Fruit fly (Drosophila melanogaster) whole organism, pupa: ENCODE results near the gene CG14866.
A peak's percentile ranks its signal among the peaks of the same experiment; 100 is the strongest.

Experiments
- CG10348 ChIP-seq: fragments of 200-800 bp; sonication (Bioruptor generic); IDR thresholded peaks from 2 replicates; pipeline ENCODE4 v1.3.6; 2022; ENCODE audit warnings: missing biosample characterization, missing genetic modification characterization
- CG12605 ChIP-seq: fragments of 200-800 bp; sonication (Bioruptor generic); IDR thresholded peaks from 2 replicates; pipeline ENCODE4 v1.3.6; 2022; ENCODE audit warnings: missing biosample characterization, missing genetic modification characterization
- CG13204 ChIP-seq: fragments of 200-800 bp; sonication (Bioruptor generic); optimal IDR thresholded peaks from 2 replicates; lab custom pipeline; 2018; ENCODE audit warnings: missing biosample characterization, mild to moderate bottlenecking, missing genetic modification characterization, moderate library complexity
- CG14655 ChIP-seq: fragments of 200-800 bp; sonication (Bioruptor generic); optimal IDR thresholded peaks from 3 replicates; lab custom pipeline; 2017; ENCODE audit warnings: mild to moderate bottlenecking, missing biosample characterization, missing genetic modification reagents, missing genetic modification characterization
- CG15710 ChIP-seq: fragments of 200-800 bp; sonication (Bioruptor generic); optimal IDR thresholded peaks from 2 replicates; lab custom pipeline; 2018; ENCODE audit warnings: missing biosample characterization, mild to moderate bottlenecking, missing genetic modification characterization, moderate library complexity
- CG17806 ChIP-seq: fragments of 200-800 bp; sonication (Bioruptor generic); optimal IDR thresholded peaks from 2 replicates; lab custom pipeline; 2018; ENCODE audit warnings: missing biosample characterization, mild to moderate bottlenecking, missing genetic modification characterization, moderate library complexity
- CG32121 ChIP-seq: fragments of 200-800 bp; sonication (Bioruptor generic); IDR thresholded peaks from 2 replicates; pipeline ENCODE4 v1.3.6; 2022; ENCODE audit warnings: missing biosample characterization, missing genetic modification characterization
- CG34367 ChIP-seq: fragments of 200-800 bp; sonication (Bioruptor generic); optimal IDR thresholded peaks from 2 replicates; lab custom pipeline; 2018; ENCODE audit warnings: missing biosample characterization, mild to moderate bottlenecking, missing genetic modification characterization
- CG4496 ChIP-seq: fragments of 200-800 bp; sonication (Bioruptor generic); IDR thresholded peaks from 3 replicates; pipeline ENCODE4 v1.3.6; 2022; ENCODE audit warnings: missing biosample characterization, missing genetic modification characterization
- CG8159 ChIP-seq: fragments of 200-800 bp; sonication (Bioruptor generic); optimal IDR thresholded peaks from 3 replicates; lab custom pipeline; 2018; ENCODE audit warnings: missing biosample characterization, mild to moderate bottlenecking, missing genetic modification characterization, moderate library complexity
- CG8301 ChIP-seq: fragments of 200-800 bp; sonication (Bioruptor generic); optimal IDR thresholded peaks from 2 replicates; lab custom pipeline; 2018; ENCODE audit warnings: missing biosample characterization, mild to moderate bottlenecking, missing genetic modification characterization
- CG9948 ChIP-seq: fragments of 200-800 bp; sonication (Bioruptor generic); optimal IDR thresholded peaks from 2 replicates; lab custom pipeline; 2018; ENCODE audit warnings: missing biosample characterization, mild to moderate bottlenecking, missing genetic modification characterization, moderate library complexity
- D1 ChIP-seq: fragments of 200-800 bp; sonication (Bioruptor generic); optimal IDR thresholded peaks from 2 replicates; lab custom pipeline; 2018; ENCODE audit warnings: missing biosample characterization, mild to moderate bottlenecking, missing genetic modification characterization, moderate library complexity
- EcR ChIP-seq: fragments of 200-800 bp; sonication (Bioruptor generic); optimal IDR thresholded peaks from 3 replicates; lab custom pipeline; 2019; ENCODE audit warnings: missing biosample characterization, missing genetic modification characterization, mild to moderate bottlenecking, moderate library complexity, missing genetic modification reagents
- Ets98B ChIP-seq: fragments of 200-800 bp; sonication (Bioruptor generic); IDR thresholded peaks from 2 replicates; pipeline ENCODE4 v1.3.6; 2022; ENCODE audit warnings: missing biosample characterization, missing genetic modification characterization
- Pif1A ChIP-seq: fragments of 200-800 bp; sonication (Bioruptor generic); optimal IDR thresholded peaks from 3 replicates; lab custom pipeline; 2016; ENCODE audit warnings: missing biosample characterization, missing genetic modification characterization
- Pif1B ChIP-seq: fragments of 200-800 bp; sonication (Bioruptor generic); optimal IDR thresholded peaks from 3 replicates; lab custom pipeline; 2016; ENCODE audit warnings: missing biosample characterization, missing genetic modification characterization
- Snoo ChIP-seq: fragments of 200-800 bp; sonication (Bioruptor generic); optimal IDR thresholded peaks from 3 replicates; lab custom pipeline; 2017; ENCODE audit warnings: missing biosample characterization, mild to moderate bottlenecking, missing genetic modification characterization, inconsistent platforms
- fd96Ca ChIP-seq: fragments of 200-800 bp; sonication (Bioruptor generic); IDR thresholded peaks from 3 replicates; pipeline ENCODE4 v1.3.6; 2022; ENCODE audit warnings: missing biosample characterization, missing genetic modification characterization
- gl ChIP-seq: fragments of 200-800 bp; sonication (Bioruptor generic); optimal IDR thresholded peaks from 2 replicates; lab custom pipeline; 2018; ENCODE audit warnings: missing biosample characterization, mild to moderate bottlenecking, missing genetic modification characterization
- rn ChIP-seq: fragments of 200-800 bp; sonication (Bioruptor generic); IDR thresholded peaks from 2 replicates; pipeline ENCODE4 v1.3.6; 2022; ENCODE audit warnings: missing biosample characterization, missing genetic modification characterization

The CG14866 gene

DNA sequence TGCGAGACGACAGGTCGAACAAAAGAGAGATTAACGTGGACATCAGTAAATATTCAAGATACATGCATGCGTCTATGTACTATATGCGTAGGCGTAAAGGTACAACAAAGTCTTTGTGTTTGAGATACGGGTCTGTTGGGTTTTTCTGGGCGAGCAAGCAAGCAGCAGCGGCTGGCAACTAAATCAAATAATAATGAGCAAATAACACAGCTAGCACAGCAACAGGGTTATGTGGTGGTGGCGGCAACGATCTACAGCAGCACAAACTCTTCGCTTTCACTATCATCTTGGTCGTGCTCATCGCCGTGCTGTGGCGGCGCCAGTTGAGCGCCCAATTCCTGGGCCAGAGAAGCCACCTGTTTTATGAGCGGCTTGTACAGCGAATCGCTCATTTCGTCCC, 37.7 kb downstream of the CG14866 start:
- TF ChIP-seq gl (tag; lab: Kevin White, UChicago), result no peak
- no peak for TF ChIP-seq CG4496 (GFP tag; lab: Robert Waterston, UW)
- no peak for TF ChIP-seq fd96Ca (GFP tag; lab: Robert Waterston, UW)
- no peak for TF ChIP-seq rn (GFP tag; lab: Robert Waterston, UW)

DNA sequence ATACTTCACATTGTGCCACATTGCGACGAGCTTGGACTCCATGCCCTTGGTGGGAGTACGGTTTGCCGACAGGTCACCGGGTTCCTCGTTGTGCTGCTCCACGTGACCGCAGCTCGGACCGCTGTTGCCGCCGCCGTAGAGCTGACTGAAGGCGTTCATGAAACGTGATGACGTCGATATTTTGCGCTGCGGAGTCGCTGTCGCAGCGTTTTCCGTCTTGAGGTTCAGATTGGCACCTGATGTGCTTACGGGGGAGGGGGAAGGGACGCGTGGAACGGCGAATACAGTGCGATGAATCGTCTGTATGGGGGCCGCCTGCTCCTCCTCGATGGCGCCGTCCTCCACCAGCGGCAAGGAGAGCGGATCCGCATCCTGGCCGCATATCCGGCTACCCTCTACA, 39.9 kb downstream of the CG14866 start:
- no peak for TF ChIP-seq Ets98B (GFP tag; lab: Robert Waterston, UW)
- no peak for TF ChIP-seq CG14655 (GFP tag; lab: Kevin White, UChicago)
- no peak for TF ChIP-seq CG12605 (GFP tag; lab: Robert Waterston, UW)
- no peak for TF ChIP-seq CG8301
- TF ChIP-seq CG13204, result no peak
- TF ChIP-seq rn (GFP tag; lab: Robert Waterston, UW), result no peak
- no peak for TF ChIP-seq CG15710
- no peak for TF ChIP-seq Snoo
- no peak for TF ChIP-seq CG4496 (GFP tag; lab: Robert Waterston, UW)
- TF ChIP-seq CG8159 (tag; lab: Kevin White, UChicago), result no peak
- no peak for TF ChIP-seq EcR (GFP tag; lab: Kevin White, UChicago)
- TF ChIP-seq CG10348 (GFP tag; lab: Robert Waterston, UW), result no peak
- TF ChIP-seq CG32121 (GFP tag; lab: Robert Waterston, UW), result no peak
- TF ChIP-seq Pif1A (GFP tag; lab: Kevin White, UChicago), result no peak
- TF ChIP-seq, all 21 proteins: peak for 0

DNA sequence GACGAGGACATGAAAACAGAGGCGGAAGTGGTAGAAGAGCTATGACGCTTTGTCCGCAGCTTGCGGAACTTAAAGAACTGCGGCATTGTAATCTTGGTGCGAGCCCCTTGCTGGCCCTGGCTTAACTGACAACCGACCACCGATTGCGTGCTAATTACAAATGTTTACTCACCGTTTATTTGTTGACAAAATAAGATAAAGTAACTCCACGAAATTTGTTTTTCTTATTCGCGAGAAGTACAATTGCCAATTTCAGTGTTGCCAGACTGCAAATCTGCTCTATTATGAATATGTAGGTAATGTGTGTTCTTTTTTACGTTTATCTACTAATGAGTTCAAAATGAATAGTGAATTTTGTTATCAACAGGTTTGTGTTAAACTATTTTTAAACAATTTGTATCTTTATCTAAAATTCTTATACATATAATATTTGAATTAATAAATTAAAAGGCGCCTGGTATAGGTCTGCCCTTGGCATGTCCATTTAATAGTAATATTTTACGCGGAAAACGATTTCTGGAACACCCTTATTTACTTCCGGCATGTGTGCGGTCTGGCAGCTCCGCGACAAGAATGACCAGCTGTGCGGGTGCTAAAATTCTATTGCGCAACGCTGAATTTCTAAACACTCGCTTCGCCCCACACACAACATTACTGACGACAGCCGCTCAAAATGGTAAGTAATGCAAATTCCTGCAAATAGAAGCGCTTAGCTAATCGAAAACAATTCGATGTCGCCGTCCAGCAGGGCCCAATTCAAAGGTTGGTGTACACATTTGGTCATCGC, 40.6 kb downstream of the CG14866 start, which contains the start of the genes Atg4b and Hibch:
TSS of gene Atg4b (minus strand) at position 280 of the 787 bp plus-strand sequence.
TSS of gene Hibch (plus strand) at position 585 of the 787 bp plus-strand sequence.
- peak; percentile 63 for TF ChIP-seq Snoo
- 0 out of 2 replicates have a peak, but pooled peaks have one; percentile 26 for TF ChIP-seq CG12605 (GFP tag; lab: Robert Waterston, UW)
- TF ChIP-seq CG8301, result no peak
- TF ChIP-seq CG9948 (tag; lab: Kevin White, UChicago), result peak; percentile 77
- 0 out of 2 replicates have a peak, but pooled peaks have one; percentile 20 for TF ChIP-seq CG10348 (GFP tag; lab: Robert Waterston, UW)
- no peak for TF ChIP-seq Pif1A (GFP tag; lab: Kevin White, UChicago)
- peak; percentile 55 for TF ChIP-seq gl (tag; lab: Kevin White, UChicago)
- peak; percentile 72 for TF ChIP-seq CG32121 (GFP tag; lab: Robert Waterston, UW)
- no peak for TF ChIP-seq D1 (tag; lab: Kevin White, UChicago)
- peak; percentile 84 for TF ChIP-seq CG15710
- peak; percentile 17 for TF ChIP-seq EcR (GFP tag; lab: Kevin White, UChicago)
- TF ChIP-seq CG17806, result peak; percentile 83
- peak; percentile 89 for TF ChIP-seq CG8159 (tag; lab: Kevin White, UChicago)
- TF ChIP-seq Ets98B (GFP tag; lab: Robert Waterston, UW), result peak; percentile 75
- peak; percentile 75; the same call in 2 of the 3 replicates for TF ChIP-seq fd96Ca (GFP tag; lab: Robert Waterston, UW)
- TF ChIP-seq CG4496 (GFP tag; lab: Robert Waterston, UW), result peak; percentile 81
- no peak for TF ChIP-seq Pif1B (GFP tag; lab: Kevin White, UChicago)
- TF ChIP-seq rn (GFP tag; lab: Robert Waterston, UW), result peak; percentile 46; the same call in 1 of the 2 replicates
- TF ChIP-seq CG14655 (GFP tag; lab: Kevin White, UChicago), result no peak
- TF ChIP-seq CG13204, result no peak
- TF ChIP-seq CG34367 (tag; lab: Kevin White, UChicago), result peak; percentile 68

DNA sequence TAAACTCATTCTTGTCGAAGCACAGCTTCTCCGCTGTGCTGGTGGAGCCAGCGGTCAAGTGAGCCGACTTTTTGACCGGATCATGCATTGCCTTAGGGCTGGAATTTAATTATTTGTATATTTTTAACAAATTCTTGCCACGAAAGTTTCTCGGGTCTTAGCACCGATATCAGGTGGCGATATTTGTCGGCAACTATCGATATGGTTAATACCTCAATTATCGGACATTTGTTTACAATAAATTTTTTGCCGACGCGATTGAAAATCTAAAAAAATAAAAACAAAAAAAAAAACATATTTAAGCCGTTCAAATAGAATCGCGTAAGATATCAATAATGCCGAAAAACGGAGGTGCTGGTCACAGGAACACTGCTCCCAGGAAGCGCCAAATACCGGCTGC, 45.2 kb downstream of the CG14866 start, which contains the start of the genes Cog2 and Trax:
TSS of gene Cog2 (minus strand) at position 168 of the 400 bp plus-strand sequence.
TSS of gene Trax (plus strand) at position 203 of the 400 bp plus-strand sequence.
- TF ChIP-seq CG32121 (GFP tag; lab: Robert Waterston, UW), result peak; percentile 19; the same call in 1 of the 2 replicates
- no peak for TF ChIP-seq Pif1A (GFP tag; lab: Kevin White, UChicago)

DNA sequence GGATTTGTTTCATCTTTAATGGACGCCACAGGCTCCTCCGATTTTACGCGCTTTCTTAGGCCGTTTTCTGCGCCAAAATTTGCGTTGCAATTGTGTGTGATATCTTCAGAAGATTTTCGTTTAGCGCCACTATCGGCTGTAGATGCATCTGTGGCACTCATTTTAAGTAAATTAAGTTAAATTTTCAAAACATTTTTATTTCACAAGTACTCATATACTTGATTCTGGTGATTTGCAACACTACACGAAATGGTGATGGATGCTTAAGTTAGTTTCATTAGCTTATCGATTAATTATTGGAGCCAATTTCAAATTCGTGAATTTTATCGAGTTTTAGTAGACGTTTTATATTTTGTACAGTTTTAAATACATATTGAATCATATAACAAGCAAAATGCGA, 47.3 kb downstream of the CG14866 start, which contains the start of gene CG6171:
TSS of gene CG6171 (minus strand) at position 250 of the 400 bp plus-strand sequence.
- no peak for TF ChIP-seq CG10348 (GFP tag; lab: Robert Waterston, UW)
- no peak for TF ChIP-seq CG17806
- TF ChIP-seq Pif1B (GFP tag; lab: Kevin White, UChicago), result no peak

DNA sequence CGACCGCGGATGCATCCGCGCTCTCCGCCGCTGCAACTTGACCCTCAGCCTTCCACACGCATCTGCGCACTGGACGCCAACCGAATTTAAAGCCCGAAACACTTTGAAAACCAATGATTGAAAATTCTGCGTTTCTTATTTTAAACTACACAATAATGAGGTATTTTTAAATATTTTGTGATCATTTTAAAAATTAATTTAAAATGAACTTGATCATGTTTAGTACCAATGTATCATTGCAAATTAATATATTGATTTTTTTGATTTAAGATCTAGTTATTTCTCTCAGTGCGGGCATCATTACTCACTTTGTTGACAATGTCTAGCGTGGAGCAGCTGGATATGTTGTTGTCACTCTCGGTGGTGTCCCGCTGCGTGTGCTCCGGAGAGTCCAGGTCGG, 50.6 kb downstream of the CG14866 start:
- TF ChIP-seq fd96Ca (GFP tag; lab: Robert Waterston, UW) (no peak), CG4496 (GFP tag; lab: Robert Waterston, UW) (peak; percentile 76; the same call in 2 of the 3 replicates), Ets98B (GFP tag; lab: Robert Waterston, UW) (peak; percentile 41), CG8159 (tag; lab: Kevin White, UChicago) (no peak), gl (tag; lab: Kevin White, UChicago) (no peak), CG9948 (tag; lab: Kevin White, UChicago) (peak; percentile 43), Pif1A (GFP tag; lab: Kevin White, UChicago) (no peak), CG32121 (GFP tag; lab: Robert Waterston, UW) (peak; percentile 62; the same call in 1 of the 2 replicates), rn (GFP tag; lab: Robert Waterston, UW) (no peak), CG14655 (GFP tag; lab: Kevin White, UChicago) (no peak), CG34367 (tag; lab: Kevin White, UChicago) (no peak), Snoo (peak; percentile 19), CG17806 (peak; percentile 55), CG12605 (GFP tag; lab: Robert Waterston, UW) (peak; percentile 46; the same call in 1 of the 2 replicates), CG10348 (GFP tag; lab: Robert Waterston, UW) (no peak), EcR (GFP tag; lab: Kevin White, UChicago) (no peak), CG15710 (peak; percentile 32)
